Fruit fly (Drosophila melanogaster) whole organism, embryonic: Measurements from ENCODE around the gene CG17572.
A peak's percentile ranks its signal among the peaks of the same experiment; 100 is the strongest.

ENCODE experiments used
- Ada2b ChIP-seq: fragments of 200-800 bp; sonication (Bioruptor generic); IDR thresholded peaks from 2 replicates; pipeline ENCODE4 v1.3.6; 2022; ENCODE audit warnings: missing biosample characterization, missing genetic modification characterization
- Adf1 ChIP-seq: fragments of 200-800 bp; sonication (Bioruptor generic); IDR thresholded peaks from 2 replicates; pipeline ENCODE4 v1.3.6; 2022; ENCODE audit warnings: missing biosample characterization, missing genetic modification characterization
- BEAF-32 ChIP-seq: fragments of 200-800 bp; sonication (Bioruptor generic); optimal IDR thresholded peaks from 3 replicates; lab custom pipeline; 2017; ENCODE audit warnings: missing biosample characterization, missing genetic modification characterization, mild to moderate bottlenecking, moderate library complexity, missing genetic modification reagents
- CG10543 ChIP-seq: fragments of 200-800 bp; sonication (Bioruptor generic); optimal IDR thresholded peaks from 3 replicates; lab custom pipeline; 2017; ENCODE audit warnings: missing biosample characterization, mild to moderate bottlenecking, missing genetic modification characterization, moderate library complexity
- CG10979 ChIP-seq: fragments of 200-800 bp; sonication (Bioruptor generic); optimal IDR thresholded peaks from 2 replicates; lab custom pipeline; 2018; ENCODE audit warnings: missing biosample characterization, mild to moderate bottlenecking, missing genetic modification characterization, moderate library complexity
- CG14014 ChIP-seq: fragments of 200-800 bp; sonication (Bioruptor generic); IDR thresholded peaks from 2 replicates; pipeline ENCODE4 v1.3.6; 2022; ENCODE audit warnings: missing biosample characterization, missing genetic modification characterization
- CG14860 ChIP-seq: fragments of 200-800 bp; sonication (Bioruptor generic); IDR thresholded peaks from 3 replicates; pipeline ENCODE4 v1.3.6; 2022; ENCODE audit warnings: missing biosample characterization, missing genetic modification characterization; ENCODE audit not compliant: partially characterized antibody
- CG14965 ChIP-seq: fragments of 200-800 bp; sonication (Bioruptor generic); optimal IDR thresholded peaks from 2 replicates; lab custom pipeline; 2016; ENCODE audit warnings: missing biosample characterization, missing genetic modification characterization, borderline replicate concordance
- CG15479 ChIP-seq: fragments of 200-800 bp; sonication (Bioruptor generic); optimal IDR thresholded peaks from 3 replicates; lab custom pipeline; 2019; ENCODE audit warnings: missing biosample characterization, mild to moderate bottlenecking, missing genetic modification characterization, moderate library complexity
- CG17568 ChIP-seq: fragments of 200-800 bp; sonication (Bioruptor generic); optimal IDR thresholded peaks from 2 replicates; lab custom pipeline; 2018; ENCODE audit warnings: missing biosample characterization, mild to moderate bottlenecking, missing genetic modification characterization, moderate library complexity
- CG30431 ChIP-seq: fragments of 200-800 bp; sonication (Bioruptor generic); optimal IDR thresholded peaks from 2 replicates; lab custom pipeline; 2017; ENCODE audit warnings: missing biosample characterization, missing genetic modification characterization
- CG34376 ChIP-seq: fragments of 200-800 bp; sonication (Bioruptor generic); optimal IDR thresholded peaks from 2 replicates; lab custom pipeline; 2018; ENCODE audit warnings: missing biosample characterization, mild to moderate bottlenecking, missing genetic modification characterization
- CG5953 ChIP-seq: fragments of 200-800 bp; sonication (Bioruptor generic); IDR thresholded peaks from 2 replicates; pipeline ENCODE4 v1.3.6; 2022; ENCODE audit warnings: missing biosample characterization, missing genetic modification characterization
- CG6654 ChIP-seq: fragments of 200-800 bp; sonication (Bioruptor generic); optimal IDR thresholded peaks from 2 replicates; lab custom pipeline; 2017; ENCODE audit warnings: missing biosample characterization, mild to moderate bottlenecking, missing genetic modification characterization
- CG7372 ChIP-seq: fragments of 200-800 bp; sonication (Bioruptor generic); IDR thresholded peaks from 2 replicates; pipeline ENCODE4 v1.3.6; 2022; ENCODE audit warnings: missing biosample characterization, missing genetic modification characterization
- CG7556 ChIP-seq: fragments of 200-800 bp; sonication (Bioruptor generic); optimal IDR thresholded peaks from 2 replicates; lab custom pipeline; 2017; ENCODE audit warnings: missing biosample characterization, mild to moderate bottlenecking, missing genetic modification characterization
- CG9609 ChIP-seq: fragments of 200-800 bp; sonication (Bioruptor generic); optimal IDR thresholded peaks from 3 replicates; lab custom pipeline; 2016; ENCODE audit warnings: missing biosample characterization, missing genetic modification characterization
- Drgx ChIP-seq: fragments of 200-800 bp; sonication (Bioruptor generic); IDR thresholded peaks from 2 replicates; pipeline ENCODE4 v1.3.6; 2022; ENCODE audit warnings: missing biosample characterization, missing genetic modification characterization
- GATAe ChIP-seq: fragments of 200-800 bp; sonication (Bioruptor generic); conservative IDR thresholded peaks from 2 replicates; pipeline ENCODE4 v1.3.6; 2022; ENCODE audit warnings: missing biosample characterization, missing genetic modification characterization
- Lim3 ChIP-seq: fragments of 200-800 bp; sonication (Bioruptor generic); IDR thresholded peaks from 2 replicates; pipeline ENCODE4 v1.3.6; 2022; ENCODE audit warnings: missing biosample characterization, missing genetic modification characterization
- Med ChIP-seq: fragments of 200-800 bp; sonication (Bioruptor generic); peaks from one replicate; lab custom pipeline; 2016; ENCODE audit warnings: missing biosample characterization, missing genetic modification characterization, mild to moderate bottlenecking, inconsistent platforms, moderate library complexity
- Nf-YC ChIP-seq: fragments of 200-800 bp; optimal IDR thresholded peaks from 3 replicates; lab custom pipeline; 2019; ENCODE audit warnings: missing biosample characterization, mild to moderate bottlenecking, missing genetic modification characterization, moderate library complexity
- bsh ChIP-seq, 2 experiments: fragments of 200-800 bp; sonication (Bioruptor generic); optimal IDR thresholded peaks; 2 replicates each; lab custom pipeline; 2017 to 2018; ENCODE audit warnings: mild to moderate bottlenecking in 2 of 2, missing biosample characterization in 2 of 2, missing genetic modification characterization in 2 of 2, moderate library complexity in 1 of 2
- caup ChIP-seq: fragments of 200-800 bp; sonication (Bioruptor generic); optimal IDR thresholded peaks from 3 replicates; lab custom pipeline; 2017; ENCODE audit warnings: missing biosample characterization, mild to moderate bottlenecking, missing genetic modification characterization, moderate library complexity; ENCODE audit not compliant: severe bottlenecking
- eve ChIP-seq, 2 experiments: fragments of >200 bp; optimal IDR thresholded peaks; 2 replicates each; lab custom pipeline; 2017; ENCODE audit warnings: missing biosample characterization in 2 of 2, missing genetic modification characterization in 2 of 2
- exex ChIP-seq: fragments of 200-800 bp; sonication (Bioruptor generic); optimal IDR thresholded peaks from 4 replicates; lab custom pipeline; 2018; ENCODE audit warnings: missing biosample characterization, mild to moderate bottlenecking, missing genetic modification characterization, moderate library complexity
- grn ChIP-seq: fragments of 200-800 bp; sonication (Bioruptor generic); optimal IDR thresholded peaks from 3 replicates; lab custom pipeline; 2017; ENCODE audit warnings: missing biosample characterization, missing genetic modification characterization
- ham ChIP-seq: fragments of 200-800 bp; sonication (Bioruptor generic); IDR thresholded peaks from 2 replicates; pipeline ENCODE4 v1.3.6; 2022; ENCODE audit warnings: missing biosample characterization, missing genetic modification characterization
- insv ChIP-seq, 2 experiments: fragments of 200-800 bp; sonication (Bioruptor generic); optimal IDR thresholded peaks; 3 replicates each; lab custom pipeline; 2016 to 2018; ENCODE audit warnings: missing biosample characterization in 2 of 2, missing genetic modification characterization in 2 of 2
- lab ChIP-seq: fragments of 200-800 bp; sonication (Bioruptor generic); optimal IDR thresholded peaks from 3 replicates; lab custom pipeline; 2017; ENCODE audit warnings: missing biosample characterization, missing genetic modification characterization, mild to moderate bottlenecking, moderate library complexity, missing genetic modification reagents
- lov ChIP-seq, 2 experiments: fragments of 200-800 bp in 1 of 2; fragments of >200 bp in 1 of 2; sonication (Bioruptor generic) in 1 of 2; IDR thresholded peaks in 1 of 2; optimal IDR thresholded peaks in 1 of 2; 2 replicates in 1 of 2; 3 replicates in 1 of 2; pipeline versions ENCODE4 v1.3.6 to Lab custom; 2017 to 2022; ENCODE audit warnings: missing biosample characterization in 1 of 2, missing genetic modification characterization in 1 of 2
- mirr ChIP-seq: fragments of 200-800 bp; sonication (Bioruptor generic); optimal IDR thresholded peaks from 3 replicates; lab custom pipeline; 2018; ENCODE audit warnings: missing biosample characterization, mild to moderate bottlenecking, missing genetic modification characterization
- odd ChIP-seq: fragments of 200-800 bp; sonication (Bioruptor generic); optimal IDR thresholded peaks from 2 replicates; lab custom pipeline; 2017; ENCODE audit warnings: missing biosample characterization, mild to moderate bottlenecking, missing genetic modification characterization
- sug ChIP-seq: fragments of 200-800 bp; optimal IDR thresholded peaks from 2 replicates; lab custom pipeline; 2019; ENCODE audit warnings: missing biosample characterization, mild to moderate bottlenecking, missing genetic modification characterization, moderate library complexity
- trh ChIP-seq: fragments of 200-800 bp; sonication (Bioruptor generic); optimal IDR thresholded peaks from 2 replicates; lab custom pipeline; 2016; ENCODE audit warnings: missing biosample characterization, missing genetic modification characterization
- ttk ChIP-seq: fragments of 200-800 bp; sonication (Bioruptor generic); IDR thresholded peaks from 2 replicates; pipeline ENCODE4 v2.1.2; 2022; ENCODE audit warnings: missing biosample characterization, missing genetic modification characterization
- tx ChIP-seq: fragments of 200-800 bp; sonication (Bioruptor generic); optimal IDR thresholded peaks from 2 replicates; lab custom pipeline; 2016; ENCODE audit warnings: missing biosample characterization, missing genetic modification characterization
- vnd ChIP-seq: fragments of 200-800 bp; sonication (Bioruptor generic); IDR thresholded peaks from 3 replicates; pipeline ENCODE4 v1.3.6; 2022; ENCODE audit warnings: missing biosample characterization, missing genetic modification characterization; ENCODE audit not compliant: partially characterized antibody
- zen ChIP-seq: fragments of 200-800 bp; sonication (Bioruptor generic); optimal IDR thresholded peaks from 3 replicates; lab custom pipeline; 2018; ENCODE audit warnings: missing biosample characterization, mild to moderate bottlenecking, missing genetic modification characterization, moderate library complexity

CG17572 gene

dm6 chr2L:19101744-19102143 is 27.8 kb upstream of the CG17572 start, which contains the start of the genes CG17344 and CG43731:
CG17344 (plus strand) TSS chr2L:19102044.
CG43731 (plus strand) TSS chr2L:19102044.
- no peak for TF ChIP-seq CG5953 (GFP tag; lab: Robert Waterston, UW)
- no peak for TF ChIP-seq Adf1 (GFP tag; lab: Robert Waterston, UW)
- no peak for TF ChIP-seq ham
- no peak for TF ChIP-seq lov (optimal IDR thresholded peaks at IDR 0.05; lab: Kevin White, UChicago)
- TF ChIP-seq lov (GFP tag; IDR thresholded peaks at IDR 0.05; lab: Robert Waterston, UW) = no peak
- TF ChIP-seq CG9609 (GFP tag; lab: Kevin White, UChicago) = no peak
- no peak for TF ChIP-seq CG14014
- no peak for TF ChIP-seq CG10979 (tag; lab: Kevin White, UChicago)
- TF ChIP-seq CG14860 = no peak
- no peak for TF ChIP-seq CG10543
- no peak for TF ChIP-seq CG7372
- no peak for TF ChIP-seq BEAF-32 (GFP tag; lab: Kevin White, UChicago)
- no peak for TF ChIP-seq CG6654
- no peak for TF ChIP-seq Drgx
- no peak for TF ChIP-seq tx (GFP tag; lab: Kevin White, UChicago)
- TF ChIP-seq eve (GFP tag; optimal IDR thresholded peaks at IDR 0.05; lab: Kevin White, UChicago) = no peak
- TF ChIP-seq, all 482 proteins: peak for 0

dm6 chr2L:19098668-19099067 is 24.7 kb upstream of the CG17572 start:
- TF ChIP-seq mirr (GFP tag; lab: Kevin White, UChicago) (peak; percentile 80), exex (peak; percentile 48), caup (peak; percentile 70), zen (no peak), bsh (GFP tag; optimal IDR thresholded peaks at IDR 0.05; lab: Kevin White, UChicago) (no peak), insv (GFP tag; optimal IDR thresholded peaks at IDR 0.05; lab: Kevin White, UChicago) (no peak), Med (GFP tag; lab: Kevin White, UChicago) (peak; percentile 68), odd (GFP tag; lab: Kevin White, UChicago) (peak; percentile 13), ttk (GFP tag; lab: Robert Waterston, UW) (no peak), CG14965 (no peak), CG15479 (GFP tag; lab: Kevin White, UChicago) (peak; percentile 46), Lim3 (peak; percentile 82; the same call in 1 of the 2 replicates), lab (GFP tag; lab: Kevin White, UChicago) (peak; percentile 2), CG7556 (GFP tag; lab: Kevin White, UChicago) (no peak), Ada2b (GFP tag; lab: Robert Waterston, UW) (no peak), grn (GFP tag; lab: Kevin White, UChicago) (peak; percentile 52), trh (no peak)

dm6 chr2L:19097374-19097773 is 23.4 kb upstream of the CG17572 start:
- TF ChIP-seq CG17568 (GFP tag; lab: Kevin White, UChicago) = no peak
- TF ChIP-seq sug (tag; lab: Kevin White, UChicago) = peak; percentile 49
- peak; percentile 74 for TF ChIP-seq grn (GFP tag; lab: Kevin White, UChicago)
- peak; percentile 71 for TF ChIP-seq CG34376
- TF ChIP-seq exex = peak; percentile 99
- TF ChIP-seq Nf-YC (tag; lab: Kevin White, UChicago) = peak; percentile 3
- peak; percentile 89 for TF ChIP-seq mirr (GFP tag; lab: Kevin White, UChicago)
- 0 out of 3 replicates have a peak, but pooled peaks have one; percentile 33 for TF ChIP-seq vnd
- peak; percentile 29; the same call in 1 of the 2 replicates for TF ChIP-seq GATAe (GFP tag; lab: Robert Waterston, UW)
- no peak for TF ChIP-seq CG30431
